Worm (Caenorhabditis elegans) whole organism, L1 larva: ENCODE measurements around the gene F54D5.17.
A peak's percentile ranks its signal among the peaks of the same experiment; 100 is the strongest.

Experiments
- C04F5.9 ChIP-seq: sonication (generic microtip); optimal IDR thresholded peaks from 2 replicates; lab custom pipeline; 2016; ENCODE audit warnings: missing genetic modification characterization, missing compliant biosample characterization
- C16A3.4 ChIP-seq: fragments of 150-350 bp; optimal IDR thresholded peaks from 2 replicates; lab custom pipeline; 2014; ENCODE audit warnings: missing biosample characterization, missing genetic modification characterization
- C34B4.2 ChIP-seq: sonication (generic microtip); optimal IDR thresholded peaks from 2 replicates; lab custom pipeline; 2017; ENCODE audit warnings: mild to moderate bottlenecking, missing genetic modification characterization, missing compliant biosample characterization
- ama-1 ChIP-seq: fragments of 150-350 bp; optimal IDR thresholded peaks from 2 replicates; lab custom pipeline; 2014
- blmp-1 ChIP-seq: fragments of 150-350 bp; optimal IDR thresholded peaks from 2 replicates; lab custom pipeline; 2014; ENCODE audit warnings: missing biosample characterization, missing genetic modification characterization
- ceh-8 ChIP-seq: fragments of 200-800 bp; sonication (Bioruptor generic); optimal IDR thresholded peaks from 2 replicates; lab custom pipeline; 2018; ENCODE audit warnings: mild to moderate bottlenecking, missing genetic modification characterization, moderate library complexity, missing compliant biosample characterization
- ceh-82 ChIP-seq, 3 experiments: fragments of 150-350 bp in 1 of 3; sonication (generic microtip) in 2 of 3; optimal IDR thresholded peaks; 2 replicates each; lab custom pipeline; 2014 to 2017; ENCODE audit warnings: missing biosample characterization in 3 of 3, missing genetic modification characterization in 3 of 3
- ceh-90 ChIP-seq: sonication (generic microtip); optimal IDR thresholded peaks from 2 replicates; lab custom pipeline; 2016; ENCODE audit warnings: missing genetic modification characterization, missing compliant biosample characterization
- dpl-1 ChIP-seq, 3 experiments: fragments of 150-350 bp in 2 of 3; sonication (generic microtip) in 1 of 3; optimal IDR thresholded peaks; 2 replicates each; lab custom pipeline; 2014 to 2017; ENCODE audit warnings: missing biosample characterization in 3 of 3, missing genetic modification characterization in 3 of 3, missing genetic modification reagents in 3 of 3
- efl-1 ChIP-seq, 4 experiments: fragments of 150-350 bp; optimal IDR thresholded peaks in 3 of 4; peaks in 1 of 4; 1 replicate in 1 of 4; 2 replicates in 3 of 4; lab custom pipeline; 2014; ENCODE audit warnings: missing biosample characterization in 2 of 4, missing genetic modification characterization in 2 of 4, missing genetic modification reagents in 2 of 4
- elt-2 ChIP-seq: sonication (generic microtip); optimal IDR thresholded peaks from 2 replicates; lab custom pipeline; 2016; ENCODE audit warnings: missing genetic modification characterization, mild to moderate bottlenecking, inconsistent platforms, missing compliant biosample characterization, missing genetic modification reagents
- fos-1 ChIP-seq: fragments of 150-350 bp; optimal IDR thresholded peaks from 2 replicates; lab custom pipeline; 2014; ENCODE audit warnings: missing biosample characterization, missing genetic modification characterization
- hlh-17 ChIP-seq: fragments of 200-800 bp; sonication (Bioruptor generic); optimal IDR thresholded peaks from 2 replicates; lab custom pipeline; 2018; ENCODE audit warnings: missing genetic modification characterization, mild to moderate bottlenecking, missing compliant biosample characterization, moderate library complexity, borderline replicate concordance
- irx-1 ChIP-seq: sonication (generic microtip); optimal IDR thresholded peaks from 2 replicates; lab custom pipeline; 2016; ENCODE audit warnings: missing genetic modification characterization, missing compliant biosample characterization
- lin-14 ChIP-seq: fragments of 200-800 bp; sonication (Bioruptor generic); optimal IDR thresholded peaks from 2 replicates; lab custom pipeline; 2018; ENCODE audit warnings: mild to moderate bottlenecking, missing genetic modification characterization, moderate library complexity, missing compliant biosample characterization
- lin-35 ChIP-seq, 2 experiments: fragments of 150-350 bp; optimal IDR thresholded peaks; 2 replicates each; lab custom pipeline; 2014; ENCODE audit warnings: missing biosample characterization in 2 of 2, missing genetic modification characterization in 2 of 2, missing genetic modification reagents in 2 of 2
- lin-39 ChIP-seq: fragments of 150-350 bp; optimal IDR thresholded peaks from 2 replicates; lab custom pipeline; 2014; ENCODE audit warnings: missing biosample characterization, missing genetic modification reagents, missing genetic modification characterization
- lir-3 ChIP-seq: sonication (generic microtip); optimal IDR thresholded peaks from 2 replicates; lab custom pipeline; 2016; ENCODE audit warnings: mild to moderate bottlenecking, missing genetic modification characterization, moderate library complexity, missing compliant biosample characterization; ENCODE audit not compliant: poor library complexity
- lsy-2 ChIP-seq, 2 experiments: fragments of 150-350 bp; optimal IDR thresholded peaks; 2 replicates each; lab custom pipeline; 2014; ENCODE audit warnings: missing biosample characterization in 2 of 2, missing genetic modification characterization in 2 of 2
- mab-9 ChIP-seq: fragments of 200-800 bp; sonication (Bioruptor generic); IDR thresholded peaks from 2 replicates; pipeline ENCODE4 v1.3.6; 2022; ENCODE audit warnings: missing genetic modification reagents, missing genetic modification characterization, missing compliant biosample characterization
- mep-1 ChIP-seq: fragments of 150-350 bp; optimal IDR thresholded peaks from 2 replicates; lab custom pipeline; 2014; ENCODE audit warnings: missing biosample characterization, missing genetic modification characterization
- nhr-19 ChIP-seq: fragments of 200-800 bp; sonication (Bioruptor generic); conservative IDR thresholded peaks from 2 replicates; pipeline ENCODE4 v1.3.6; 2022; ENCODE audit warnings: missing genetic modification characterization, missing compliant biosample characterization
- nhr-20 ChIP-seq: sonication (generic microtip); optimal IDR thresholded peaks from 2 replicates; lab custom pipeline; 2016; ENCODE audit warnings: mild to moderate bottlenecking, missing genetic modification characterization, missing compliant biosample characterization
- nhr-71 ChIP-seq: sonication (generic microtip); optimal IDR thresholded peaks from 2 replicates; lab custom pipeline; 2016; ENCODE audit warnings: mild to moderate bottlenecking, missing genetic modification characterization, moderate library complexity, missing compliant biosample characterization
- nhr-76 ChIP-seq: sonication (generic microtip); optimal IDR thresholded peaks from 2 replicates; lab custom pipeline; 2017; ENCODE audit warnings: missing biosample characterization, missing genetic modification characterization
- nhr-85 ChIP-seq: sonication (generic microtip); peaks from one replicate; lab custom pipeline; 2016; ENCODE audit warnings: missing genetic modification characterization, inconsistent platforms, missing compliant biosample characterization
- rnt-1 ChIP-seq: sonication (generic microtip); optimal IDR thresholded peaks from 2 replicates; lab custom pipeline; 2016; ENCODE audit warnings: mild to moderate bottlenecking, missing genetic modification characterization, moderate library complexity, missing compliant biosample characterization
- skn-1 ChIP-seq: fragments of 150-350 bp; optimal IDR thresholded peaks from 2 replicates; lab custom pipeline; 2014; ENCODE audit warnings: missing biosample characterization, missing genetic modification characterization
- snpc-4 ChIP-seq: fragments of 150-350 bp; optimal IDR thresholded peaks from 2 replicates; lab custom pipeline; 2014; ENCODE audit warnings: missing biosample characterization, missing genetic modification characterization
- snu-23 ChIP-seq: sonication (generic microtip); optimal IDR thresholded peaks from 2 replicates; lab custom pipeline; 2016; ENCODE audit warnings: missing genetic modification characterization, missing compliant biosample characterization
- swsn-7 ChIP-seq: sonication (generic microtip); optimal IDR thresholded peaks from 2 replicates; lab custom pipeline; 2016; ENCODE audit warnings: missing genetic modification characterization, missing compliant biosample characterization
- unc-30 ChIP-seq: sonication (generic microtip); optimal IDR thresholded peaks from 2 replicates; lab custom pipeline; 2017; ENCODE audit warnings: missing biosample characterization, missing genetic modification characterization
- unc-98 ChIP-seq: fragments of 200-800 bp; sonication (Bioruptor generic); IDR thresholded peaks from 2 replicates; pipeline ENCODE4 v1.3.6; 2022; ENCODE audit warnings: missing genetic modification characterization, missing compliant biosample characterization

F54D5.17 gene

ce11 chrII:11536505-11536904 is 19.9 kb upstream of the F54D5.17 start:
- TF ChIP-seq fos-1 (tag; lab: Kevin White, UChicago), result no peak
- TF ChIP-seq, all 84 proteins: peak for 0

- TF ChIP-seq C34B4.2 (tag; lab: Kevin White, UChicago) (no peak), blmp-1 (peak; percentile 28)
Observed at ce11 chrII:11537115-11537514, 19.3 kb upstream of the F54D5.17 start.

ce11 chrII:11537606-11538016 is 18.8 kb upstream of the F54D5.17 start:
- TF ChIP-seq lir-3 (tag; lab: Kevin White, UChicago), result no peak
- TF ChIP-seq swsn-7 (tag; lab: Kevin White, UChicago), result no peak
- TF ChIP-seq nhr-76 (tag; lab: Kevin White, UChicago), result no peak
- TF ChIP-seq unc-98 (GFP tag; lab: Robert Waterston, UW), result no peak
- TF ChIP-seq irx-1 (tag; lab: Kevin White, UChicago), result no peak
- TF ChIP-seq hlh-17, result no peak
- no peak for TF ChIP-seq lin-39 (tag; lab: Kevin White, UChicago)
- no peak for TF ChIP-seq elt-2
- no peak for TF ChIP-seq fos-1 (tag; lab: Kevin White, UChicago)
- no peak for TF ChIP-seq C04F5.9
- no peak for TF ChIP-seq ama-1 (lab: Kevin White, UChicago)
- TF ChIP-seq snpc-4 (tag; lab: Kevin White, UChicago), result no peak
- TF ChIP-seq lin-35 (GFP tag; optimal IDR thresholded peaks at IDR 0.05; lab: Kevin White, UChicago), result no peak
- TF ChIP-seq nhr-19 (GFP tag; lab: Robert Waterston, UW), result no peak
- no peak for TF ChIP-seq C16A3.4 (tag; lab: Kevin White, UChicago)

DNA sequence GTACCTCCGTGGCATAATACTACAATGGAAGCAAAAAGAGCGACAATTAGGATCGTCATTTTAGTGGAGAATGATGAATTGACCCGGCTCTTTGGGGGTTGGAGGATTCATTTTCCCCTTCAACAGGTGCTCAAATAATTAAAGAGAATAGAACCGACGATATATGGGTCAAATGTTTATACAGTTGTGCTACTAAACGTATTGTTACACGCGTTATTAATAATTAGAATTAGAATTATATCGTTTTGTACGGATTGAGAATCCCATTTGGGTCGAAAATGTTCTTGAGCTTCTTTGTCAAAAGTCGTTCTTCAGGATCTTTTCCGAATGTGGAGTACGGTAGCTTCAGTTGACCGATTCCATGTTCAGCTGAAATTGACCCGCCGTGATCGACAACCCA is 17.7 kb upstream of the F54D5.17 start, which contains the start of gene Y62F5A.9:
Gene Y62F5A.9, minus strand, starts transcription at position 101 of the 400 bp plus-strand sequence.
- TF ChIP-seq efl-1 (optimal IDR thresholded peaks at IDR 0.05; lab: Kevin White, UChicago), result no peak
- peak in 1 of 2 experiments; percentile 45 for TF ChIP-seq efl-1 (GFP tag; optimal IDR thresholded peaks at IDR 0.05 in 1 of 2; lab: Kevin White, UChicago)
- peak; percentile 9 for TF ChIP-seq snu-23
- no peak for TF ChIP-seq lin-14 (GFP tag; lab: Kevin White, UChicago)

- TF ChIP-seq dpl-1 (GFP tag; optimal IDR thresholded peaks at IDR 0.05; lab: Kevin White, UChicago) (peak in 1 of 3 experiments; percentile 24), C34B4.2 (tag; lab: Kevin White, UChicago) (no peak), ceh-90 (peak; percentile 22), swsn-7 (tag; lab: Kevin White, UChicago) (peak; percentile 4), snu-23 (peak; percentile 40), nhr-20 (peak; percentile 9), efl-1 (optimal IDR thresholded peaks at IDR 0.05; lab: Kevin White, UChicago) (peak; percentile 15 to 36), efl-1 (GFP tag; optimal IDR thresholded peaks at IDR 0.05 in 1 of 2; lab: Kevin White, UChicago) (peak in 1 of 2 experiments; percentile 29), lin-35 (GFP tag; optimal IDR thresholded peaks at IDR 0.05; lab: Kevin White, UChicago) (peak; percentile 3 to 28), blmp-1 (peak; percentile 91), skn-1 (tag; lab: Kevin White, UChicago) (peak; percentile 18), mep-1 (tag; lab: Kevin White, UChicago) (peak; percentile 69), lin-14 (GFP tag; lab: Kevin White, UChicago) (peak; percentile 46), unc-30 (tag; lab: Kevin White, UChicago) (no peak), nhr-85 (no peak), lsy-2 (tag; optimal IDR thresholded peaks at IDR 0.05; lab: Kevin White, UChicago) (peak in 1 of 2 experiments; percentile 46), nhr-71 (peak; percentile 25), rnt-1 (tag; lab: Kevin White, UChicago) (peak; percentile 63), ceh-82 (tag; optimal IDR thresholded peaks at IDR 0.05; lab: Kevin White, UChicago) (peak in 1 of 3 experiments; percentile 35), mab-9 (no peak), ceh-8 (GFP tag; lab: Kevin White, UChicago) (no peak)
Observed at ce11 chrII:11542385-11542784, 14.1 kb upstream of the F54D5.17 start, which contains the start of gene gtf-2E2. gtf-2E2 (minus strand) TSS chrII:11542495.
